Fruit fly (Drosophila melanogaster) whole organism, adult: Measurements from ENCODE around the gene CG44838.

ENCODE experiments used
- CG5204 ChIP-seq: fragments of 200-800 bp; sonication (Bioruptor generic); optimal IDR thresholded peaks from 2 replicates; lab custom pipeline; 2016; ENCODE audit warnings: missing biosample characterization, missing genetic modification characterization
- Crg-1 ChIP-seq: fragments of 200-800 bp; sonication (Bioruptor generic); optimal IDR thresholded peaks from 2 replicates; lab custom pipeline; 2016; ENCODE audit warnings: missing biosample characterization, missing genetic modification characterization
- Hr96 ChIP-seq: fragments of 200-800 bp; sonication (Bioruptor generic); optimal IDR thresholded peaks from 2 replicates; lab custom pipeline; 2016; ENCODE audit warnings: missing biosample characterization, missing genetic modification characterization
- Mnt ChIP-seq: fragments of 200-800 bp; sonication (Bioruptor generic); optimal IDR thresholded peaks from 2 replicates; lab custom pipeline; 2016; ENCODE audit warnings: missing biosample characterization, mild to moderate bottlenecking, missing genetic modification characterization
- kay ChIP-seq: fragments of 200-800 bp; sonication (Bioruptor generic); peaks from one replicate; lab custom pipeline; 2016; ENCODE audit warnings: missing biosample characterization, missing genetic modification characterization, borderline replicate concordance
- toe ChIP-seq: fragments of 200-800 bp; sonication (Bioruptor generic); optimal IDR thresholded peaks from 2 replicates; lab custom pipeline; 2016; ENCODE audit warnings: missing biosample characterization, missing genetic modification characterization

dm6 chr3L:9461670-9462246, 908 bp downstream of the CG44838 start:
- TF ChIP-seq Mnt (GFP tag; lab: Kevin White, UChicago) = no peak
- TF ChIP-seq Crg-1 (GFP tag; lab: Kevin White, UChicago) = no peak
- no peak for TF ChIP-seq Hr96
- TF ChIP-seq kay = no peak
- TF ChIP-seq toe (GFP tag; lab: Kevin White, UChicago) = no peak
- TF ChIP-seq CG5204 = no peak
